Fruit fly (Drosophila melanogaster) whole organism, embryonic: ENCODE data around the gene Inx6.

Experiments
- Bgb ChIP-seq: fragments of 200-800 bp; sonication (Bioruptor generic); IDR thresholded peaks from 2 replicates; pipeline ENCODE4 v1.3.6; 2022; ENCODE audit warnings: missing biosample characterization, missing genetic modification characterization; ENCODE audit not compliant: partially characterized antibody
- CG12299 ChIP-seq: fragments of 200-800 bp; sonication (Bioruptor generic); optimal IDR thresholded peaks from 2 replicates; lab custom pipeline; 2018; ENCODE audit warnings: missing biosample characterization, mild to moderate bottlenecking, missing genetic modification characterization
- CG12391 ChIP-seq: fragments of 200-800 bp; sonication (Bioruptor generic); optimal IDR thresholded peaks from 3 replicates; lab custom pipeline; 2018; ENCODE audit warnings: missing biosample characterization, mild to moderate bottlenecking, missing genetic modification characterization, moderate library complexity
- CG13296 ChIP-seq: fragments of 200-800 bp; sonication (Bioruptor generic); optimal IDR thresholded peaks from 3 replicates; lab custom pipeline; 2018; ENCODE audit warnings: missing biosample characterization, mild to moderate bottlenecking, missing genetic modification characterization
- CG13775 ChIP-seq: fragments of 200-800 bp; sonication (Bioruptor generic); optimal IDR thresholded peaks from 3 replicates; lab custom pipeline; 2017; ENCODE audit warnings: missing biosample characterization, mild to moderate bottlenecking, missing genetic modification characterization
- CG14710 ChIP-seq: fragments of 200-800 bp; sonication (Bioruptor generic); optimal IDR thresholded peaks from 3 replicates; lab custom pipeline; 2019; ENCODE audit warnings: missing biosample characterization, mild to moderate bottlenecking, missing genetic modification characterization, moderate library complexity
- CG14860 ChIP-seq: fragments of 200-800 bp; sonication (Bioruptor generic); IDR thresholded peaks from 3 replicates; pipeline ENCODE4 v1.3.6; 2022; ENCODE audit warnings: missing biosample characterization, missing genetic modification characterization; ENCODE audit not compliant: partially characterized antibody
- CG15479 ChIP-seq: fragments of 200-800 bp; sonication (Bioruptor generic); optimal IDR thresholded peaks from 3 replicates; lab custom pipeline; 2019; ENCODE audit warnings: missing biosample characterization, mild to moderate bottlenecking, missing genetic modification characterization, moderate library complexity
- CG1603 ChIP-seq: fragments of 200-800 bp; sonication (Bioruptor generic); optimal IDR thresholded peaks from 2 replicates; lab custom pipeline; 2019; ENCODE audit warnings: missing biosample characterization, mild to moderate bottlenecking, missing genetic modification characterization, moderate library complexity
- CG17328 ChIP-seq: fragments of 200-800 bp; sonication (Bioruptor generic); IDR thresholded peaks from 2 replicates; pipeline ENCODE4 v1.3.6; 2022; ENCODE audit warnings: missing biosample characterization, missing genetic modification characterization
- CG31441 ChIP-seq: fragments of 200-800 bp; sonication (Bioruptor generic); IDR thresholded peaks from 2 replicates; pipeline ENCODE4 v1.3.6; 2022; ENCODE audit warnings: missing biosample characterization, missing genetic modification characterization
- CG33213 ChIP-seq: fragments of 200-800 bp; sonication (Bioruptor generic); optimal IDR thresholded peaks from 3 replicates; lab custom pipeline; 2016; ENCODE audit warnings: missing biosample characterization, missing genetic modification characterization
- CG34224 ChIP-seq: fragments of 200-800 bp; sonication (Bioruptor generic); IDR thresholded peaks from 3 replicates; pipeline ENCODE4 v1.3.6; 2022; ENCODE audit warnings: missing biosample characterization, missing genetic modification characterization; ENCODE audit not compliant: partially characterized antibody
- CG3995 ChIP-seq: fragments of 200-800 bp; sonication (Bioruptor generic); optimal IDR thresholded peaks from 3 replicates; lab custom pipeline; 2016; ENCODE audit warnings: missing biosample characterization, missing genetic modification characterization
- CG4404 ChIP-seq: fragments of 200-800 bp; sonication (Bioruptor generic); IDR thresholded peaks from 2 replicates; pipeline ENCODE4 v1.3.6; 2022; ENCODE audit warnings: missing biosample characterization, missing genetic modification characterization
- CG4424 ChIP-seq: fragments of 200-800 bp; sonication (Bioruptor generic); optimal IDR thresholded peaks from 3 replicates; lab custom pipeline; 2016; ENCODE audit warnings: missing biosample characterization, missing genetic modification characterization
- CG6791 ChIP-seq: fragments of 200-800 bp; sonication (Bioruptor generic); IDR thresholded peaks from 3 replicates; pipeline ENCODE4 v1.3.6; 2022; ENCODE audit warnings: missing biosample characterization, missing genetic modification characterization; ENCODE audit not compliant: partially characterized antibody
- CG9797 ChIP-seq: fragments of 200-800 bp; sonication (Bioruptor generic); optimal IDR thresholded peaks from 3 replicates; lab custom pipeline; 2018; ENCODE audit warnings: missing biosample characterization, mild to moderate bottlenecking, missing genetic modification characterization
- CG9876 ChIP-seq: fragments of 200-800 bp; sonication (Bioruptor generic); optimal IDR thresholded peaks from 2 replicates; lab custom pipeline; 2016; ENCODE audit warnings: missing biosample characterization, missing genetic modification characterization
- CoRest ChIP-seq: fragments of 200-800 bp; sonication (Bioruptor generic); optimal IDR thresholded peaks from 3 replicates; lab custom pipeline; 2018; ENCODE audit warnings: missing biosample characterization, mild to moderate bottlenecking, missing genetic modification characterization, moderate library complexity
- CrebB ChIP-seq: fragments of 200-800 bp; sonication (Bioruptor generic); optimal IDR thresholded peaks from 3 replicates; lab custom pipeline; 2018; ENCODE audit warnings: missing biosample characterization, mild to moderate bottlenecking, missing genetic modification characterization
- Dek ChIP-seq: fragments of 200-800 bp; sonication (Bioruptor generic); optimal IDR thresholded peaks from 3 replicates; lab custom pipeline; 2019; ENCODE audit warnings: missing biosample characterization, mild to moderate bottlenecking, missing genetic modification characterization, moderate library complexity
- Dip3 ChIP-seq: fragments of 200-800 bp; sonication (Bioruptor generic); optimal IDR thresholded peaks from 3 replicates; lab custom pipeline; 2016; ENCODE audit warnings: missing biosample characterization, missing genetic modification characterization
- Dll ChIP-seq: fragments of 200-800 bp; sonication (Bioruptor generic); IDR thresholded peaks from 4 replicates; pipeline ENCODE4 v1.3.6; 2022; ENCODE audit warnings: missing biosample characterization, missing genetic modification characterization; ENCODE audit not compliant: partially characterized antibody
- Ets97D ChIP-seq: fragments of 200-800 bp; sonication (Bioruptor generic); optimal IDR thresholded peaks from 3 replicates; lab custom pipeline; 2016; ENCODE audit warnings: missing biosample characterization, missing genetic modification characterization
- Fer3 ChIP-seq: fragments of 200-800 bp; sonication (Bioruptor generic); optimal IDR thresholded peaks from 2 replicates; lab custom pipeline; 2018; ENCODE audit warnings: missing biosample characterization, mild to moderate bottlenecking, missing genetic modification characterization, moderate library complexity
- HmgD ChIP-seq: fragments of 200-800 bp; sonication (Bioruptor generic); optimal IDR thresholded peaks from 3 replicates; lab custom pipeline; 2016; ENCODE audit warnings: missing biosample characterization, missing genetic modification characterization
- Hsf ChIP-seq: fragments of 200-800 bp; sonication (Bioruptor generic); optimal IDR thresholded peaks from 3 replicates; lab custom pipeline; 2016; ENCODE audit warnings: missing biosample characterization, missing genetic modification characterization
- Med ChIP-seq: fragments of 200-800 bp; sonication (Bioruptor generic); peaks from one replicate; lab custom pipeline; 2016; ENCODE audit warnings: missing biosample characterization, missing genetic modification characterization, mild to moderate bottlenecking, inconsistent platforms, moderate library complexity
- Myb ChIP-seq: fragments of 200-800 bp; sonication (Bioruptor generic); optimal IDR thresholded peaks from 2 replicates; lab custom pipeline; 2016; ENCODE audit warnings: missing biosample characterization, missing genetic modification characterization
- Ptx1 ChIP-seq: fragments of 200-800 bp; sonication (Bioruptor generic); IDR thresholded peaks from 2 replicates; pipeline ENCODE4 v1.3.6; 2022; ENCODE audit warnings: missing biosample characterization, missing genetic modification characterization
- Scr ChIP-seq: fragments of 200-800 bp; sonication (Bioruptor generic); IDR thresholded peaks from 2 replicates; pipeline ENCODE4 v1.3.6; 2022; ENCODE audit warnings: missing biosample characterization, missing genetic modification characterization; ENCODE audit not compliant: partially characterized antibody
- Ssrp ChIP-seq: fragments of 200-800 bp; sonication (Bioruptor generic); optimal IDR thresholded peaks from 2 replicates; lab custom pipeline; 2018; ENCODE audit warnings: missing biosample characterization, mild to moderate bottlenecking, missing genetic modification characterization, moderate library complexity
- al ChIP-seq: fragments of 200-800 bp; sonication (Bioruptor generic); IDR thresholded peaks from 2 replicates; pipeline ENCODE4 v1.3.6; 2022; ENCODE audit warnings: missing biosample characterization, missing genetic modification characterization
- amos ChIP-seq: fragments of 200-800 bp; sonication (Bioruptor generic); IDR thresholded peaks from 2 replicates; pipeline ENCODE4 v1.3.6; 2022; ENCODE audit warnings: missing biosample characterization, missing genetic modification characterization; ENCODE audit not compliant: partially characterized antibody
- crc ChIP-seq: fragments of 200-800 bp; sonication (Bioruptor generic); optimal IDR thresholded peaks from 2 replicates; lab custom pipeline; 2016; ENCODE audit warnings: missing biosample characterization, missing genetic modification characterization
- crol ChIP-seq: fragments of 200-800 bp; sonication (Bioruptor generic); IDR thresholded peaks from 2 replicates; pipeline ENCODE4 v1.3.6; 2022; ENCODE audit warnings: missing biosample characterization, missing genetic modification characterization
- dmrt99B ChIP-seq: fragments of 200-800 bp; sonication (Bioruptor generic); optimal IDR thresholded peaks from 2 replicates; lab custom pipeline; 2018; ENCODE audit warnings: missing biosample characterization, mild to moderate bottlenecking, missing genetic modification characterization, moderate library complexity
- eyg ChIP-seq: fragments of 200-800 bp; sonication (Bioruptor generic); optimal IDR thresholded peaks from 3 replicates; lab custom pipeline; 2016; ENCODE audit warnings: missing biosample characterization, missing genetic modification characterization
- fd102C ChIP-seq: fragments of 200-800 bp; sonication (Bioruptor generic); optimal IDR thresholded peaks from 2 replicates; lab custom pipeline; 2018; ENCODE audit warnings: missing biosample characterization, mild to moderate bottlenecking, missing genetic modification characterization, moderate library complexity
- gro ChIP-seq: fragments of 200-800 bp; sonication (Bioruptor generic); optimal IDR thresholded peaks from 2 replicates; lab custom pipeline; 2016; ENCODE audit warnings: missing biosample characterization, missing genetic modification characterization
- hkb ChIP-seq, 2 experiments: fragments of 200-800 bp in 1 of 2; fragments of >200 bp in 1 of 2; sonication (Bioruptor generic) in 1 of 2; IDR thresholded peaks in 1 of 2; optimal IDR thresholded peaks in 1 of 2; 2 replicates each; pipeline versions ENCODE4 v1.3.6 to Lab custom; 2017 to 2022; ENCODE audit warnings: missing biosample characterization in 1 of 2, missing genetic modification characterization in 1 of 2
- mam ChIP-seq: fragments of 200-800 bp; sonication (Bioruptor generic); optimal IDR thresholded peaks from 3 replicates; lab custom pipeline; 2016; ENCODE audit warnings: missing biosample characterization, missing genetic modification characterization
- nerfin-1 ChIP-seq: fragments of 200-800 bp; sonication (Bioruptor generic); optimal IDR thresholded peaks from 3 replicates; lab custom pipeline; 2019; ENCODE audit warnings: missing biosample characterization, mild to moderate bottlenecking, missing genetic modification characterization, moderate library complexity
- nmo ChIP-seq: fragments of 200-800 bp; sonication (Bioruptor generic); optimal IDR thresholded peaks from 2 replicates; lab custom pipeline; 2018; ENCODE audit warnings: missing biosample characterization, mild to moderate bottlenecking, missing genetic modification characterization, moderate library complexity
- pho ChIP-seq: fragments of 200-800 bp; sonication (Bioruptor generic); optimal IDR thresholded peaks from 2 replicates; lab custom pipeline; 2016; ENCODE audit warnings: missing biosample characterization, missing genetic modification characterization
- salm ChIP-seq: fragments of 200-800 bp; sonication (Bioruptor generic); optimal IDR thresholded peaks from 2 replicates; lab custom pipeline; 2018; ENCODE audit warnings: missing biosample characterization, mild to moderate bottlenecking, missing genetic modification characterization
- stc ChIP-seq: fragments of 200-800 bp; sonication (Bioruptor generic); IDR thresholded peaks from 2 replicates; pipeline ENCODE4 v1.3.6; 2022; ENCODE audit warnings: missing biosample characterization, missing genetic modification characterization
- sug ChIP-seq: fragments of 200-800 bp; optimal IDR thresholded peaks from 2 replicates; lab custom pipeline; 2019; ENCODE audit warnings: missing biosample characterization, mild to moderate bottlenecking, missing genetic modification characterization, moderate library complexity
- zf30C ChIP-seq: fragments of 200-800 bp; sonication (Bioruptor generic); optimal IDR thresholded peaks from 3 replicates; lab custom pipeline; 2018; ENCODE audit warnings: missing biosample characterization, mild to moderate bottlenecking, missing genetic modification characterization

The Inx6 gene

DNA sequence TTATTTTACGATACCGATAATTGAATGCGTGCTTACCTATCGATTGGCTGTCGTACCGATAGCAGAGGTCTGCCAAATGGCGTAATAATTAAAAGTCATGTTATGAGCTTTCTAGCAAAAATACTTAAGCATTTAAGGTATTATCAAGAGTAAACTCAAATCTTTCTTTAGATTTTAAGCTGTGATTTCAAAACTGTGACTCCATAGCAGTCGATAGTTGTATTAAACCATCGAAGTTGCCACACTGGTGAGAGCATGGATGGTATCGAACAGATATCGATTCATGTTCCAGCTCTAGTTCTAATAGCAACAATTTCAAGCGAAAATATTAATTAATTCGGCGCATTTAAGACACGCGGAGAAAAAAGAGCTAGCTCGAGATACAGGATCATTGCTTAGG, 18.5 kb downstream of the Inx6 start, which contains the start of the genes CG17068 and Rab10:
TSS of gene CG17068 (minus strand) at position 25 of the 400 bp plus-strand sequence.
TSS of gene Rab10 (plus strand) at position 270 of the 400 bp plus-strand sequence.
- TF ChIP-seq stc (GFP tag; lab: Robert Waterston, UW) (no peak), hkb (optimal IDR thresholded peaks at IDR 0.05; lab: Kevin White, UChicago) (no peak), hkb (GFP tag; IDR thresholded peaks at IDR 0.05; lab: Robert Waterston, UW) (no peak), CG13296 (GFP tag; lab: Kevin White, UChicago) (no peak), CG17328 (GFP tag; lab: Robert Waterston, UW) (no peak), gro (GFP tag; lab: Kevin White, UChicago) (peak; percentile 1), CG12299 (tag; lab: Kevin White, UChicago) (peak; percentile 16), dmrt99B (no peak), pho (GFP tag; lab: Kevin White, UChicago) (peak; percentile 22), Fer3 (tag; lab: Kevin White, UChicago) (no peak), CoRest (tag; lab: Kevin White, UChicago) (peak; percentile 7), Dip3 (GFP tag; lab: Kevin White, UChicago) (no peak), CG3995 (GFP tag; lab: Kevin White, UChicago) (peak; percentile 98), fd102C (GFP tag; lab: Kevin White, UChicago) (no peak), CG9797 (peak; percentile 11), eyg (GFP tag; lab: Kevin White, UChicago) (no peak), CG9876 (GFP tag; lab: Kevin White, UChicago) (no peak), mam (peak; percentile 32), crc (GFP tag; lab: Kevin White, UChicago) (no peak), CG1603 (tag; lab: Kevin White, UChicago) (peak; percentile 60), al (GFP tag; lab: Robert Waterston, UW) (no peak), crol (GFP tag; lab: Robert Waterston, UW) (no peak), CG14860 (GFP tag; lab: Robert Waterston, UW) (peak; percentile 89), Med (peak; percentile 81), CrebB (tag; lab: Kevin White, UChicago) (no peak), Hsf (GFP tag; lab: Kevin White, UChicago) (peak; percentile 8), CG12391 (peak; percentile 31), Scr (GFP tag; lab: Robert Waterston, UW) (peak; percentile 93), Dek (tag; lab: Kevin White, UChicago) (no peak), CG34224 (GFP tag; lab: Robert Waterston, UW) (peak; percentile 96), CG4424 (GFP tag; lab: Kevin White, UChicago) (peak; percentile 12), zf30C (GFP tag; lab: Kevin White, UChicago) (no peak), salm (no peak), HmgD (GFP tag; lab: Kevin White, UChicago) (peak; percentile 32), CG31441 (peak; percentile 59; the same call in 1 of the 2 replicates), Myb (GFP tag; lab: Kevin White, UChicago) (peak; percentile 22), nerfin-1 (tag; lab: Kevin White, UChicago) (no peak), nmo (GFP tag; lab: Kevin White, UChicago) (peak; percentile 50), Dll (GFP tag; lab: Robert Waterston, UW) (peak; percentile 95), CG33213 (GFP tag; lab: Kevin White, UChicago) (peak; percentile 31), Ptx1 (GFP tag; lab: Robert Waterston, UW) (0 out of 2 replicates have a peak, but pooled peaks have one; percentile 22), CG4404 (no peak), Bgb (GFP tag; lab: Robert Waterston, UW) (peak; percentile 88), CG13775 (GFP tag; lab: Kevin White, UChicago) (peak; percentile 7), Ssrp (tag; lab: Kevin White, UChicago) (no peak), CG15479 (GFP tag; lab: Kevin White, UChicago) (peak; percentile 25), amos (peak; percentile 88), sug (peak; percentile 19), CG14710 (tag; lab: Kevin White, UChicago) (peak; percentile 68), CG6791 (peak; percentile 81), Ets97D (GFP tag; lab: Kevin White, UChicago) (peak; percentile 49)
